Fruit fly (Drosophila melanogaster) whole organism, wandering third instar larva: ENCODE data around the gene CG10907.
A peak's percentile ranks its signal among the peaks of the same experiment; 100 is the strongest.

ENCODE experiments used
- Abd-B ChIP-seq: fragments of >200 bp; optimal IDR thresholded peaks from 2 replicates; lab custom pipeline; 2017; ENCODE audit warnings: missing biosample characterization, missing genetic modification characterization
- CG32264 ChIP-seq: fragments of 200-800 bp; sonication (Bioruptor generic); optimal IDR thresholded peaks from 2 replicates; lab custom pipeline; 2016; ENCODE audit warnings: missing biosample characterization, missing genetic modification characterization
- CG9705 ChIP-seq: fragments of 200-800 bp; sonication (Bioruptor generic); optimal IDR thresholded peaks from 2 replicates; lab custom pipeline; 2018; ENCODE audit warnings: missing biosample characterization, mild to moderate bottlenecking, missing genetic modification characterization
- Dfd ChIP-seq: fragments of >200 bp; optimal IDR thresholded peaks from 2 replicates; lab custom pipeline; 2017; ENCODE audit warnings: missing biosample characterization, missing genetic modification characterization
- Dif ChIP-seq: fragments of 200-275, 200-300 bp; sonication (Bioruptor generic); optimal IDR thresholded peaks from 2 replicates; lab custom pipeline; 2018; ENCODE audit warnings: missing biosample characterization, missing genetic modification characterization; ENCODE audit not compliant: partially characterized antibody
- GATAd ChIP-seq: sonication (Bioruptor generic); optimal IDR thresholded peaks from 2 replicates; lab custom pipeline; 2016; ENCODE audit warnings: missing biosample characterization, missing genetic modification characterization
- HLH106 ChIP-seq: fragments of 200-800 bp; optimal IDR thresholded peaks from 3 replicates; lab custom pipeline; 2019; ENCODE audit warnings: missing biosample characterization, mild to moderate bottlenecking, missing genetic modification characterization, moderate library complexity
- Hnf4 ChIP-seq: fragments of 200-800 bp; sonication (Bioruptor generic); optimal IDR thresholded peaks from 2 replicates; lab custom pipeline; 2016; ENCODE audit warnings: missing biosample characterization, mild to moderate bottlenecking, missing genetic modification characterization
- Hr78 ChIP-seq: fragments of >200 bp; optimal IDR thresholded peaks from 2 replicates; lab custom pipeline; 2017; ENCODE audit warnings: missing biosample characterization, missing genetic modification characterization
- Hr83 ChIP-seq: fragments of 200-300 bp; sonication (Bioruptor generic); optimal IDR thresholded peaks from 2 replicates; lab custom pipeline; 2016; ENCODE audit warnings: missing biosample characterization, mild to moderate bottlenecking, missing genetic modification characterization, moderate library complexity; ENCODE audit not compliant: poor library complexity, severe bottlenecking
- Jra ChIP-seq: sonication (Bioruptor generic); optimal IDR thresholded peaks from 2 replicates; lab custom pipeline; 2016; ENCODE audit warnings: missing biosample characterization, missing genetic modification characterization
- Mio ChIP-seq: sonication (Bioruptor generic); optimal IDR thresholded peaks from 2 replicates; lab custom pipeline; 2016; ENCODE audit warnings: missing biosample characterization, missing genetic modification characterization
- Myc ChIP-seq: fragments of >200 bp; optimal IDR thresholded peaks from 2 replicates; lab custom pipeline; 2017
- N ChIP-seq: fragments of >200 bp; optimal IDR thresholded peaks from 2 replicates; lab custom pipeline; 2018; ENCODE audit warnings: missing biosample characterization, missing external identifiers, missing genetic modification characterization
- OdsH ChIP-seq: fragments of 200-800 bp; sonication (Bioruptor generic); optimal IDR thresholded peaks from 2 replicates; lab custom pipeline; 2016; ENCODE audit warnings: missing biosample characterization, mild to moderate bottlenecking, missing genetic modification characterization
- Rel ChIP-seq, 2 experiments: fragments of 200-800 bp; sonication (Bioruptor generic) in 1 of 2; optimal IDR thresholded peaks; 2 replicates in 1 of 2; 3 replicates in 1 of 2; lab custom pipeline; 2016 to 2019; ENCODE audit warnings: mild to moderate bottlenecking in 2 of 2, missing biosample characterization in 2 of 2, missing genetic modification characterization in 2 of 2, moderate library complexity in 1 of 2
- Sp1 ChIP-seq: fragments of 200-800 bp; sonication (Bioruptor generic); optimal IDR thresholded peaks from 3 replicates; lab custom pipeline; 2019; ENCODE audit warnings: missing biosample characterization, mild to moderate bottlenecking, missing genetic modification characterization, moderate library complexity
- Vsx2 ChIP-seq: fragments of 200-300, 225-300 bp; sonication (Bioruptor generic); optimal IDR thresholded peaks from 2 replicates; lab custom pipeline; 2018; ENCODE audit warnings: missing biosample characterization, missing genetic modification characterization; ENCODE audit not compliant: partially characterized antibody
- brk ChIP-seq: fragments of 200-800 bp; sonication (Bioruptor generic); optimal IDR thresholded peaks from 2 replicates; lab custom pipeline; 2016; ENCODE audit warnings: missing biosample characterization, mild to moderate bottlenecking, missing genetic modification characterization
- dl ChIP-seq, 2 experiments: fragments of 175-275, 200-275 bp in 1 of 2; fragments of 200-275 bp in 1 of 2; sonication (Bioruptor generic); optimal IDR thresholded peaks; lab custom pipeline; 2018; ENCODE audit warnings: mild to moderate bottlenecking in 2 of 2, missing biosample characterization in 2 of 2, missing genetic modification characterization in 2 of 2, moderate library complexity in 2 of 2; ENCODE audit not compliant: partially characterized antibody in 2 of 2, insufficient read depth in 1 of 2
- dmrt93B ChIP-seq: fragments of 200-800 bp; sonication (Bioruptor generic); optimal IDR thresholded peaks from 2 replicates; lab custom pipeline; 2018; ENCODE audit warnings: missing biosample characterization, mild to moderate bottlenecking, missing genetic modification characterization
- ey ChIP-seq: fragments of 200-800 bp; sonication (Bioruptor generic); optimal IDR thresholded peaks from 2 replicates; lab custom pipeline; 2016; ENCODE audit warnings: missing biosample characterization, missing genetic modification characterization
- foxo ChIP-seq, 2 experiments: fragments of 200-800 bp; sonication (Bioruptor generic); optimal IDR thresholded peaks; 2 replicates in 1 of 2; 3 replicates in 1 of 2; lab custom pipeline; 2016 to 2017; ENCODE audit warnings: missing biosample characterization in 2 of 2, missing genetic modification characterization in 2 of 2
- fru ChIP-seq: fragments of 200-800 bp; sonication (Bioruptor generic); optimal IDR thresholded peaks from 3 replicates; lab custom pipeline; 2016; ENCODE audit warnings: missing biosample characterization, mild to moderate bottlenecking, missing genetic modification characterization
- jim ChIP-seq: fragments of 175-275, 200-325 bp; sonication (Bioruptor generic); optimal IDR thresholded peaks from 2 replicates; lab custom pipeline; 2016; ENCODE audit warnings: missing biosample characterization, mild to moderate bottlenecking, missing genetic modification characterization
- pan ChIP-seq: fragments of >200 bp; optimal IDR thresholded peaks from 2 replicates; lab custom pipeline; 2017
- psq ChIP-seq: fragments of 200-800 bp; sonication (Bioruptor generic); optimal IDR thresholded peaks from 3 replicates; lab custom pipeline; 2017; ENCODE audit warnings: missing biosample characterization, mild to moderate bottlenecking, missing genetic modification characterization, moderate library complexity
- rgr ChIP-seq: fragments of 200-800 bp; sonication (Bioruptor generic); optimal IDR thresholded peaks from 3 replicates; lab custom pipeline; 2016; ENCODE audit warnings: missing biosample characterization, mild to moderate bottlenecking, missing genetic modification characterization
- sv ChIP-seq: fragments of 200-800 bp; sonication (Bioruptor generic); optimal IDR thresholded peaks from 3 replicates; lab custom pipeline; 2016; ENCODE audit warnings: missing biosample characterization, missing genetic modification characterization
- tai ChIP-seq: sonication (Bioruptor generic); optimal IDR thresholded peaks from 2 replicates; lab custom pipeline; 2016; ENCODE audit warnings: missing biosample characterization, missing genetic modification characterization
- woc ChIP-seq: sonication (Bioruptor generic); optimal IDR thresholded peaks from 2 replicates; lab custom pipeline; 2016; ENCODE audit warnings: missing biosample characterization, mild to moderate bottlenecking, missing genetic modification characterization

Gene CG10907

DNA sequence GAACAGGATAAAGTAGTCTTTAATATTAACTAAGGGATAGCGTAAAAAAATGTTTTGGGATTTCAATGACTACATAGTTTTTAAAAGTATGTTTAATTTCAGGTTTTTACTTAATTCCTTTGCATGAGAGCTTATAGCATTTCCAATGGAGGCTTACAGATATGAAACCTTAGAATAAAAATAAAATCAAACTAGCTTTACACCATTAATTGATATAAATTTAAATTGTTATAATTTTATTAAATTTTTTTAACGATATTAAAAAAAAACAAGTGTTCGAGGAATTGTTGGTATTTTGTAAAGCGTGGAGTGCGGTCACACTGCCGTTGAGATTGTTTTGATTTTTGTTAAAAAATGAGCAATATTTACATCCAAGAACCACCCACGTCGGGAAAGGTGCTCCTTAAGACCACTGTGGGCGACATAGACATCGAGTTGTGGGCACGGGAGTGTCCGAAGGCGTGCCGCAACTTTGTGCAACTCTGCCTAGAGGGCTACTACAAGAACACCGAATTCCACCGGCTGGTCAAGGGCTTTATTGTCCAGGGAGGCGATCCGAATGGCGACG lies at the start of gene CG10907, which contains the start of gene twy:
CG10907 (plus strand) TSS at position 282 of the 568 bp plus-strand sequence.
twy (minus strand) TSS at position 51 of the 568 bp plus-strand sequence.
- no peak for TF ChIP-seq N (GFP tag; lab: Kevin White, UChicago)
- no peak for TF ChIP-seq OdsH (GFP tag; lab: Kevin White, UChicago)
- TF ChIP-seq CG32264 (GFP tag; lab: Kevin White, UChicago) = no peak
- no peak for TF ChIP-seq pan (lab: Kevin White, UChicago)
- no peak for TF ChIP-seq dl (GFP tag; optimal IDR thresholded peaks at IDR 0.05; lab: Kevin White, UChicago; ENCODE audit: insufficient read depth in 1 of 2, partially characterized antibody in 2 of 2)
- TF ChIP-seq foxo (GFP tag; optimal IDR thresholded peaks at IDR 0.05; lab: Kevin White, UChicago) = no peak
- TF ChIP-seq Hr78 (GFP tag; lab: Kevin White, UChicago) = no peak
- TF ChIP-seq Mio = no peak
- no peak for TF ChIP-seq Dif
- TF ChIP-seq Abd-B (GFP tag; lab: Kevin White, UChicago) = no peak
- no peak for TF ChIP-seq Vsx2 (GFP tag; lab: Kevin White, UChicago)
- TF ChIP-seq psq (GFP tag; lab: Kevin White, UChicago) = no peak
- TF ChIP-seq fru (GFP tag; lab: Kevin White, UChicago) = no peak
- TF ChIP-seq Rel (GFP tag; optimal IDR thresholded peaks at IDR 0.05; lab: Kevin White, UChicago) = no peak
- no peak for TF ChIP-seq Rel (tag; optimal IDR thresholded peaks at IDR 0.05; lab: Kevin White, UChicago)
- no peak for TF ChIP-seq GATAd (GFP tag; lab: Kevin White, UChicago)
- no peak for TF ChIP-seq Dfd (GFP tag; lab: Kevin White, UChicago)
- TF ChIP-seq jim (GFP tag; lab: Kevin White, UChicago) = no peak
- TF ChIP-seq, all 38 proteins: peak for 0

DNA sequence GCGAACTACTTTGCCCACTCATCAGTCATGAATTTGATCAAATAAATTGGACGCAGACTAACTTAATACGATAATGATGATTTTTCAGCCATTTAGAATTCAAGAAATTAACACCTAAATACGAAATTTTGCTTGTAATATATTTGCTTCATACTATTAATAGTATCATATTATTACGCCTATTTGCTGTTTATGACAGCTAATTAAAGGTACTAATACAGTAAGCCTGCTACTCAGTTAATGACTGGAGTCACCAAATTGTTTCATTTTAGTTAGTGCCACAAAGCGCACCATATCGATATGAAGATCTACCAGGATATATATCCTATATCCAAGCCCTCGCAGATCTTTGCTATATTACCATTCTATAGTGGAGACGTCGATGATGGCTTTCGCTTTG lies 42.3 kb upstream of the CG10907 start, which contains the start of gene Gr68a:
Gr68a (plus strand) TSS at position 301 of the 400 bp plus-strand sequence.
- TF ChIP-seq Myc = no peak
- TF ChIP-seq Rel (GFP tag; optimal IDR thresholded peaks at IDR 0.05; lab: Kevin White, UChicago) = no peak
- no peak for TF ChIP-seq Rel (tag; optimal IDR thresholded peaks at IDR 0.05; lab: Kevin White, UChicago)
- no peak for TF ChIP-seq Hr83
- TF ChIP-seq HLH106 (tag; lab: Kevin White, UChicago) = no peak
- TF ChIP-seq Dfd (GFP tag; lab: Kevin White, UChicago) = no peak
- TF ChIP-seq psq (GFP tag; lab: Kevin White, UChicago) = no peak
- TF ChIP-seq Hr78 (GFP tag; lab: Kevin White, UChicago) = no peak
- no peak for TF ChIP-seq ey (GFP tag; lab: Kevin White, UChicago)
- no peak for TF ChIP-seq sv (GFP tag; lab: Kevin White, UChicago)
- no peak for TF ChIP-seq Abd-B (GFP tag; lab: Kevin White, UChicago)
- no peak for TF ChIP-seq Jra
- TF ChIP-seq Hnf4 = no peak
- no peak for TF ChIP-seq N (GFP tag; lab: Kevin White, UChicago)
- TF ChIP-seq tai (GFP tag; lab: Kevin White, UChicago) = no peak
- TF ChIP-seq CG32264 (GFP tag; lab: Kevin White, UChicago) = no peak
- no peak for TF ChIP-seq foxo (GFP tag; optimal IDR thresholded peaks at IDR 0.05; lab: Kevin White, UChicago)
- no peak for TF ChIP-seq Sp1 (GFP tag; lab: Kevin White, UChicago)
- no peak for TF ChIP-seq Vsx2 (GFP tag; lab: Kevin White, UChicago)
- TF ChIP-seq rgr (GFP tag; lab: Kevin White, UChicago) = no peak
- no peak for TF ChIP-seq dmrt93B

DNA sequence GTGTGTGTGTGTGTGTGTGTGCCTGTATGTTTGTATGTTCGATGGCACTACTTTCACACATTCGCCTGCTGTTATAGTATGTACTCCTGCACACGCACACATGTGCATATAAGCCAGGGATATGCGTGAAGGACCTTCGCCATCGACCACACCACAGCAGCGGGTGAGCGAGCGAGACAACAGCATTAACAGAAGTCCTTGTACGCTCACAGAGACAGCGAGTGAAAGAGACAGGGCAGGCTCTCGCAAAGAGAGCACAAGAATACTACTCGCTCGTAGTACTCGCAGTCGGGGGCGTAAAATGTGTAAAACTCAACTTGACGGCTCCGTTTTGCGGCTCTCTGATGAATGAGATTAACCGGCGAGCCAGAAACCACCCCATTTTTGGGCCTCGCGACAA lies 28.4 kb upstream of the CG10907 start:
- TF ChIP-seq jim (GFP tag; lab: Kevin White, UChicago) (no peak), Dfd (GFP tag; lab: Kevin White, UChicago) (peak; percentile 74)

DNA sequence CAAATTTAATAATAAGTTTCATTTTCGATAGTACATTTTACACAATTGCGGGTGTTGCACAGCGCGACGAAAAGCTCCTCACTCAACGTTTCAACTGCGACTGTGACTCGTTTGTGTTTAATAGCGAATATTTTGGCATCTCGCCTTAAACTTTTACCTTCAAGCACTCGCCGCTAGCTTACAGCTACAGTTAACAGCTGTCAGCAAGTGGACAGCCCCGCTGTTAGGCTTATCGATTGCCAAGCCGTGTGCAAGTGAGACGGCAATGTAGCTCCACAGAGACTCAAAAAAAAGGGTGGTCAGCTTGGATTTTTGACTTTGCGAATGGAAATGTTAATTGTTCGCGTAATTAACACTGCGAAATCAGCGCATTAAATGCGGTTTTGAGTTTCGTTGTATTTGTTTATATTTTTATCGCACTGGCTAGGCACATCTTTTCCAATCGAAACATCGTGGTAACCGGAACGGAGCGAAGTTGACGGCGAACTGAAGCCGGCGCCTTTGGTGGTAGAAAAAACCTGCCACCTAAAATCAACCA lies 27.6 kb upstream of the CG10907 start, which contains the start of gene loaf:
loaf (minus strand) TSS at position 488 of the 538 bp plus-strand sequence.
- no peak for TF ChIP-seq CG9705 (GFP tag; lab: Kevin White, UChicago)
- no peak for TF ChIP-seq GATAd (GFP tag; lab: Kevin White, UChicago)
- no peak for TF ChIP-seq N (GFP tag; lab: Kevin White, UChicago)
- TF ChIP-seq Vsx2 (GFP tag; lab: Kevin White, UChicago) = no peak
- no peak for TF ChIP-seq brk (GFP tag; lab: Kevin White, UChicago)
- TF ChIP-seq sv (GFP tag; lab: Kevin White, UChicago) = no peak
- no peak for TF ChIP-seq dl (GFP tag; optimal IDR thresholded peaks at IDR 0.05; lab: Kevin White, UChicago; ENCODE audit: insufficient read depth in 1 of 2, partially characterized antibody in 2 of 2)
- no peak for TF ChIP-seq Rel (GFP tag; optimal IDR thresholded peaks at IDR 0.05; lab: Kevin White, UChicago)
- TF ChIP-seq Rel (tag; optimal IDR thresholded peaks at IDR 0.05; lab: Kevin White, UChicago) = no peak
- TF ChIP-seq Jra = no peak
- TF ChIP-seq Dif = no peak
- TF ChIP-seq woc (GFP tag; lab: Kevin White, UChicago) = no peak
- no peak for TF ChIP-seq dmrt93B
- TF ChIP-seq pan (lab: Kevin White, UChicago) = no peak
- no peak for TF ChIP-seq Sp1 (GFP tag; lab: Kevin White, UChicago)
- TF ChIP-seq, all 38 proteins: peak for 0
